Fruit fly (Drosophila melanogaster) whole organism, embryonic: ENCODE results near the gene Snx27.

ENCODE experiments used
- CG11456 ChIP-seq: fragments of 200-800 bp; sonication (Bioruptor generic); IDR thresholded peaks from 3 replicates; pipeline ENCODE4 v1.3.6; 2022; ENCODE audit warnings: missing biosample characterization, missing genetic modification characterization
- CG12659 ChIP-seq: fragments of 200-800 bp; sonication (Bioruptor generic); optimal IDR thresholded peaks from 3 replicates; lab custom pipeline; 2017; ENCODE audit warnings: mild to moderate bottlenecking, missing biosample characterization, missing genetic modification reagents, missing genetic modification characterization
- CG17186 ChIP-seq: fragments of 200-800 bp; sonication (Bioruptor generic); optimal IDR thresholded peaks from 3 replicates; lab custom pipeline; 2017; ENCODE audit warnings: missing biosample characterization, missing genetic modification reagents, missing genetic modification characterization
- CG2129 ChIP-seq: fragments of 200-800 bp; sonication (Bioruptor generic); IDR thresholded peaks from 2 replicates; pipeline ENCODE4 v1.3.6; 2022; ENCODE audit warnings: missing biosample characterization, missing genetic modification characterization; ENCODE audit not compliant: partially characterized antibody
- CG30403 ChIP-seq: fragments of 200-800 bp; sonication (Bioruptor generic); optimal IDR thresholded peaks from 3 replicates; lab custom pipeline; 2016; ENCODE audit warnings: missing biosample characterization, missing genetic modification characterization
- CG3838 ChIP-seq: fragments of 200-800 bp; sonication (Bioruptor generic); optimal IDR thresholded peaks from 3 replicates; lab custom pipeline; 2016; ENCODE audit warnings: missing biosample characterization, missing genetic modification characterization
- CG6791 ChIP-seq: fragments of 200-800 bp; sonication (Bioruptor generic); IDR thresholded peaks from 3 replicates; pipeline ENCODE4 v1.3.6; 2022; ENCODE audit warnings: missing biosample characterization, missing genetic modification characterization; ENCODE audit not compliant: partially characterized antibody
- CG7839 ChIP-seq: fragments of 200-800 bp; sonication (Bioruptor generic); optimal IDR thresholded peaks from 3 replicates; lab custom pipeline; 2018; ENCODE audit warnings: missing biosample characterization, mild to moderate bottlenecking, missing genetic modification characterization, moderate library complexity
- Dip3 ChIP-seq: fragments of 200-800 bp; sonication (Bioruptor generic); optimal IDR thresholded peaks from 3 replicates; lab custom pipeline; 2016; ENCODE audit warnings: missing biosample characterization, missing genetic modification characterization
- Hr39 ChIP-seq: fragments of >200 bp; optimal IDR thresholded peaks from 2 replicates; lab custom pipeline; 2017
- Sox100B ChIP-seq: fragments of 200-800 bp; sonication (Bioruptor generic); optimal IDR thresholded peaks from 3 replicates; lab custom pipeline; 2018; ENCODE audit warnings: missing biosample characterization, mild to moderate bottlenecking, missing genetic modification characterization
- amos ChIP-seq: fragments of 200-800 bp; sonication (Bioruptor generic); IDR thresholded peaks from 2 replicates; pipeline ENCODE4 v1.3.6; 2022; ENCODE audit warnings: missing biosample characterization, missing genetic modification characterization; ENCODE audit not compliant: partially characterized antibody
- ewg ChIP-seq: fragments of 200-800 bp; sonication (Bioruptor generic); optimal IDR thresholded peaks from 3 replicates; lab custom pipeline; 2017; ENCODE audit warnings: mild to moderate bottlenecking, missing biosample characterization, missing genetic modification reagents, missing genetic modification characterization
- pan ChIP-seq, 4 experiments: fragments of >200 bp in 3 of 4; fragments of 200-800 bp in 1 of 4; sonication (Bioruptor generic) in 1 of 4; optimal IDR thresholded peaks in 3 of 4; IDR thresholded peaks in 1 of 4; 2 replicates each; pipeline versions ENCODE4 v1.3.6 to Lab custom; 2017 to 2022; ENCODE audit warnings: missing biosample characterization in 2 of 4, missing genetic modification characterization in 2 of 4, mixed read lengths in 1 of 4

- TF ChIP-seq CG3838 (GFP tag; lab: Kevin White, UChicago): no peak
- no peak for TF ChIP-seq pan (optimal IDR thresholded peaks at IDR 0.05; lab: Kevin White, UChicago)
- peak in 1 of 2 experiments; percentile 37 for TF ChIP-seq pan (GFP tag; optimal IDR thresholded peaks at IDR 0.05 in 1 of 2, IDR thresholded peaks at IDR 0.05 in 1 of 2)
- TF ChIP-seq CG7839 (tag; lab: Kevin White, UChicago): peak; percentile 62
- no peak for TF ChIP-seq CG6791
- TF ChIP-seq CG30403: peak; percentile 42
- TF ChIP-seq ewg (GFP tag; lab: Kevin White, UChicago): peak; percentile 31
- TF ChIP-seq CG11456 (GFP tag; lab: Robert Waterston, UW): no peak
- peak; percentile 14 for TF ChIP-seq CG12659 (GFP tag; lab: Kevin White, UChicago)
- TF ChIP-seq CG17186: no peak
- no peak for TF ChIP-seq CG2129 (GFP tag; lab: Robert Waterston, UW)
- no peak for TF ChIP-seq amos (GFP tag; lab: Robert Waterston, UW)
- no peak for TF ChIP-seq Dip3 (GFP tag; lab: Kevin White, UChicago)
- TF ChIP-seq Sox100B: no peak
- TF ChIP-seq Hr39 (lab: Kevin White, UChicago): no peak
Observed at dm6 chrX:5783260-5784040, 45.6 kb upstream of the Snx27 start.
